Worm (Caenorhabditis elegans): ENCODE measurements around the gene mop-25.1.

ce11 chrX:4068180-4068579 lies 56.2 kb downstream of the mop-25.1 start:
- no peak for TF ChIP-seq unc-3 (GFP tag; conservative IDR thresholded peaks at IDR 0.05)
- no peak for TF ChIP-seq unc-3 (tag; optimal IDR thresholded peaks at IDR 0.05)
- no peak for TF ChIP-seq pha-4 (tag; optimal IDR thresholded peaks at IDR 0.05)
- no peak for TF ChIP-seq K02D7.2 (tag; optimal IDR thresholded peaks at IDR 0.05)
- no peak for TF ChIP-seq ceh-31 (tag; optimal IDR thresholded peaks at IDR 0.05)

Measured in whole organism, late embryonic.